Fruit fly (Drosophila melanogaster): ENCODE results near the gene Lsd-2.

Gene Lsd-2

dm6 chrX:15023826-15024545 lies 52.0 kb downstream of the Lsd-2 start, which contains the start of gene be (continued):
- TF ChIP-seq CG1233 (GFP tag; optimal IDR thresholded peaks at IDR 0.05) = peak; percentile 64
- TF ChIP-seq Blimp-1 (GFP tag; optimal IDR thresholded peaks at IDR 0.05) = peak; percentile 66
- peak; percentile 83 for TF ChIP-seq dysf (GFP tag; IDR thresholded peaks at IDR 0.05)
- TF ChIP-seq gsb (GFP tag; IDR thresholded peaks at IDR 0.05) = no peak
- peak; percentile 18; the same call in 1 of the 3 replicates for TF ChIP-seq CG14050 (GFP tag; IDR thresholded peaks at IDR 0.05)
- TF ChIP-seq her (GFP tag; optimal IDR thresholded peaks at IDR 0.05) = no peak
- peak in 1 of 2 experiments; percentile 50 for TF ChIP-seq Eip74EF (GFP tag; optimal IDR thresholded peaks at IDR 0.05)
- peak; percentile 23; the same call in 1 of the 3 replicates for TF ChIP-seq CG7357 (GFP tag; IDR thresholded peaks at IDR 0.05)
- peak; percentile 73 for TF ChIP-seq CG4328 (GFP tag; optimal IDR thresholded peaks at IDR 0.05)
- no peak for TF ChIP-seq Atf-2 (GFP tag; optimal IDR thresholded peaks at IDR 0.05)
- TF ChIP-seq CG8281 (tag; optimal IDR thresholded peaks at IDR 0.05) = peak; percentile 15
- TF ChIP-seq CG6254 (GFP tag; optimal IDR thresholded peaks at IDR 0.05) = no peak
- peak; percentile 52 for TF ChIP-seq CG5180 (GFP tag; optimal IDR thresholded peaks at IDR 0.05)
- no peak for TF ChIP-seq eve (GFP tag; optimal IDR thresholded peaks at IDR 0.05)
- no peak for TF ChIP-seq CG1792 (GFP tag; optimal IDR thresholded peaks at IDR 0.05)
- TF ChIP-seq CG18011 (GFP tag; optimal IDR thresholded peaks at IDR 0.05) = no peak
- no peak for TF ChIP-seq B-H1 (GFP tag; IDR thresholded peaks at IDR 0.05)
- peak; percentile 69 for TF ChIP-seq CG30020 (tag; optimal IDR thresholded peaks at IDR 0.05)
- TF ChIP-seq CG16863 (GFP tag; optimal IDR thresholded peaks at IDR 0.05) = no peak
- no peak for TF ChIP-seq bab2 (GFP tag; optimal IDR thresholded peaks at IDR 0.05)
- no peak for TF ChIP-seq abd-A (tag; optimal IDR thresholded peaks at IDR 0.05)
- peak; percentile 74 for TF ChIP-seq slbo (GFP tag; IDR thresholded peaks at IDR 0.05)
- TF ChIP-seq Gug (GFP tag; IDR thresholded peaks at IDR 0.05) = no peak; the same call in 3 of the 4 replicates
- TF ChIP-seq slou (GFP tag; optimal IDR thresholded peaks at IDR 0.05) = no peak
- TF ChIP-seq sug (tag; optimal IDR thresholded peaks at IDR 0.05) = peak; percentile 66
- TF ChIP-seq CG15601 (tag; optimal IDR thresholded peaks at IDR 0.05) = peak; percentile 71
- no peak for TF ChIP-seq pnt (GFP tag; optimal IDR thresholded peaks at IDR 0.05)
- no peak for TF ChIP-seq inv (GFP tag; IDR thresholded peaks at IDR 0.05; ENCODE audit: partially characterized antibody)
- TF ChIP-seq Antp (GFP tag; optimal IDR thresholded peaks at IDR 0.05) = no peak
- peak; percentile 16 for TF ChIP-seq tio (GFP tag; optimal IDR thresholded peaks at IDR 0.05)
- no peak for TF ChIP-seq CG42726 (GFP tag; IDR thresholded peaks at IDR 0.05; ENCODE audit: partially characterized antibody)
- no peak for TF ChIP-seq Atf3 (GFP tag; optimal IDR thresholded peaks at IDR 0.05)
- TF ChIP-seq CG15514 (GFP tag; optimal IDR thresholded peaks at IDR 0.05) = no peak
- TF ChIP-seq Ravus (GFP tag; IDR thresholded peaks at IDR 0.05) = no peak
- peak; percentile 86 for TF ChIP-seq grau (tag; optimal IDR thresholded peaks at IDR 0.05)
- no peak for TF ChIP-seq jumu (GFP tag; optimal IDR thresholded peaks at IDR 0.05)
- TF ChIP-seq gcm2 (GFP tag; optimal IDR thresholded peaks at IDR 0.05) = no peak
- TF ChIP-seq chm (GFP tag; IDR thresholded peaks at IDR 0.05) = peak; percentile 78
- TF ChIP-seq en (GFP tag; optimal IDR thresholded peaks at IDR 0.05) = no peak
- peak; percentile 96 for TF ChIP-seq CG17361 (GFP tag; IDR thresholded peaks at IDR 0.05)
- no peak for TF ChIP-seq hb (GFP tag; IDR thresholded peaks at IDR 0.05; ENCODE audit: partially characterized antibody)
- TF ChIP-seq CG14667 (GFP tag; IDR thresholded peaks at IDR 0.05) = peak; percentile 57
- TF ChIP-seq lbe (GFP tag; optimal IDR thresholded peaks at IDR 0.05) = no peak
- TF ChIP-seq trh (GFP tag; optimal IDR thresholded peaks at IDR 0.05) = no peak
- TF ChIP-seq sna (GFP tag; IDR thresholded peaks at IDR 0.05; ENCODE audit: partially characterized antibody) = no peak
- peak; percentile 66 for TF ChIP-seq Abd-B (GFP tag; optimal IDR thresholded peaks at IDR 0.05)
- no peak for TF ChIP-seq Mad (GFP tag; optimal IDR thresholded peaks at IDR 0.05)
- TF ChIP-seq CG13296 (GFP tag; optimal IDR thresholded peaks at IDR 0.05) = peak; percentile 73
- no peak for TF ChIP-seq salm (tag; optimal IDR thresholded peaks at IDR 0.05)
- no peak for TF ChIP-seq peb (GFP tag; IDR thresholded peaks at IDR 0.05)
